Worm (Caenorhabditis elegans) whole organism, L1 larva: ENCODE data around the gene clec-2.

Source experiments
- C04F5.9 ChIP-seq: sonication (generic microtip); optimal IDR thresholded peaks from 2 replicates; lab custom pipeline; 2016; ENCODE audit warnings: missing genetic modification characterization, missing compliant biosample characterization
- C16A3.4 ChIP-seq: fragments of 150-350 bp; optimal IDR thresholded peaks from 2 replicates; lab custom pipeline; 2014; ENCODE audit warnings: missing biosample characterization, missing genetic modification characterization
- C34B4.2 ChIP-seq: sonication (generic microtip); optimal IDR thresholded peaks from 2 replicates; lab custom pipeline; 2017; ENCODE audit warnings: mild to moderate bottlenecking, missing genetic modification characterization, missing compliant biosample characterization
- Y116A8C.19 ChIP-seq: sonication (generic microtip); optimal IDR thresholded peaks from 2 replicates; lab custom pipeline; 2016; ENCODE audit warnings: missing compliant biosample characterization, missing genetic modification characterization, borderline replicate concordance
- aha-1 ChIP-seq: fragments of 150-350 bp; optimal IDR thresholded peaks from 2 replicates; lab custom pipeline; 2014; ENCODE audit warnings: missing biosample characterization, missing genetic modification characterization
- alr-1 ChIP-seq: fragments of 200-800 bp; sonication (Bioruptor generic); optimal IDR thresholded peaks from 2 replicates; lab custom pipeline; 2018; ENCODE audit warnings: borderline replicate concordance, mild to moderate bottlenecking, missing genetic modification characterization, missing compliant biosample characterization
- aly-2 ChIP-seq: fragments of 150-350 bp; optimal IDR thresholded peaks from 2 replicates; lab custom pipeline; 2014; ENCODE audit warnings: missing biosample characterization, missing genetic modification characterization
- ceh-63 ChIP-seq: fragments of 200-800 bp; sonication (Bioruptor generic); optimal IDR thresholded peaks from 2 replicates; lab custom pipeline; 2018; ENCODE audit warnings: mild to moderate bottlenecking, missing genetic modification characterization, missing compliant biosample characterization
- ceh-8 ChIP-seq: fragments of 200-800 bp; sonication (Bioruptor generic); optimal IDR thresholded peaks from 2 replicates; lab custom pipeline; 2018; ENCODE audit warnings: mild to moderate bottlenecking, missing genetic modification characterization, moderate library complexity, missing compliant biosample characterization
- ceh-88 ChIP-seq: fragments of 200-800 bp; sonication (Bioruptor generic); IDR thresholded peaks from 2 replicates; pipeline ENCODE4 v1.3.6; 2022; ENCODE audit warnings: missing genetic modification characterization, missing compliant biosample characterization
- ceh-90 ChIP-seq: sonication (generic microtip); optimal IDR thresholded peaks from 2 replicates; lab custom pipeline; 2016; ENCODE audit warnings: missing genetic modification characterization, missing compliant biosample characterization
- ces-1 ChIP-seq: fragments of 150-350 bp; optimal IDR thresholded peaks from 2 replicates; lab custom pipeline; 2014; ENCODE audit warnings: missing biosample characterization, missing genetic modification reagents, missing genetic modification characterization
- dpl-1 ChIP-seq, 3 experiments: fragments of 150-350 bp in 2 of 3; sonication (generic microtip) in 1 of 3; optimal IDR thresholded peaks; 2 replicates each; lab custom pipeline; 2014 to 2017; ENCODE audit warnings: missing biosample characterization in 3 of 3, missing genetic modification characterization in 3 of 3, missing genetic modification reagents in 3 of 3
- efl-1 ChIP-seq, 4 experiments: fragments of 150-350 bp; optimal IDR thresholded peaks in 3 of 4; peaks in 1 of 4; 1 replicate in 1 of 4; 2 replicates in 3 of 4; lab custom pipeline; 2014; ENCODE audit warnings: missing biosample characterization in 2 of 4, missing genetic modification characterization in 2 of 4, missing genetic modification reagents in 2 of 4
- egl-27 ChIP-seq, 2 experiments: fragments of 150-350 bp in 1 of 2; sonication (generic microtip); optimal IDR thresholded peaks; 3 replicates each; lab custom pipeline; 2017 to 2018; ENCODE audit warnings: missing biosample characterization in 2 of 2, missing genetic modification characterization in 2 of 2, missing genetic modification reagents in 2 of 2
- elt-2 ChIP-seq: sonication (generic microtip); optimal IDR thresholded peaks from 2 replicates; lab custom pipeline; 2016; ENCODE audit warnings: missing genetic modification characterization, mild to moderate bottlenecking, inconsistent platforms, missing compliant biosample characterization, missing genetic modification reagents
- elt-3 ChIP-seq, 6 experiments: fragments of 150-350 bp in 1 of 6; sonication (generic microtip); optimal IDR thresholded peaks; 2 replicates each; lab custom pipeline; 2017 to 2018; ENCODE audit warnings: missing biosample characterization in 6 of 6, missing genetic modification characterization in 6 of 6, inconsistent platforms in 1 of 6
- fkh-4 ChIP-seq: sonication (generic microtip); optimal IDR thresholded peaks from 2 replicates; lab custom pipeline; 2016; ENCODE audit warnings: missing compliant biosample characterization, missing genetic modification characterization, borderline replicate concordance
- hlh-17 ChIP-seq: fragments of 200-800 bp; sonication (Bioruptor generic); optimal IDR thresholded peaks from 2 replicates; lab custom pipeline; 2018; ENCODE audit warnings: missing genetic modification characterization, mild to moderate bottlenecking, missing compliant biosample characterization, moderate library complexity, borderline replicate concordance
- hlh-4 ChIP-seq: sonication (generic microtip); optimal IDR thresholded peaks from 2 replicates; lab custom pipeline; 2016; ENCODE audit warnings: mild to moderate bottlenecking, missing genetic modification characterization, missing compliant biosample characterization
- hpl-2 ChIP-seq: fragments of 150-350 bp; optimal IDR thresholded peaks from 2 replicates; lab custom pipeline; 2014; ENCODE audit warnings: missing biosample characterization, missing genetic modification reagents, missing genetic modification characterization
- isw-1 ChIP-seq: fragments of 200-800 bp; sonication (Bioruptor generic); IDR thresholded peaks from 2 replicates; pipeline ENCODE4 v1.3.6; 2022; ENCODE audit warnings: missing genetic modification characterization, missing compliant biosample characterization
- jun-1 ChIP-seq: fragments of 150-350 bp; optimal IDR thresholded peaks from 2 replicates; lab custom pipeline; 2014; ENCODE audit warnings: missing biosample characterization, missing genetic modification reagents, missing genetic modification characterization
- lin-39 ChIP-seq: fragments of 150-350 bp; optimal IDR thresholded peaks from 2 replicates; lab custom pipeline; 2014; ENCODE audit warnings: missing biosample characterization, missing genetic modification reagents, missing genetic modification characterization
- lir-3 ChIP-seq: sonication (generic microtip); optimal IDR thresholded peaks from 2 replicates; lab custom pipeline; 2016; ENCODE audit warnings: mild to moderate bottlenecking, missing genetic modification characterization, moderate library complexity, missing compliant biosample characterization; ENCODE audit not compliant: poor library complexity
- mdl-1 ChIP-seq, 2 experiments: fragments of 150-350 bp; optimal IDR thresholded peaks; 2 replicates each; lab custom pipeline; 2014 to 2017; ENCODE audit warnings: missing biosample characterization in 2 of 2, missing genetic modification characterization in 2 of 2, inconsistent platforms in 1 of 2
- mef-2 ChIP-seq: fragments of 150-350 bp; optimal IDR thresholded peaks from 2 replicates; lab custom pipeline; 2014; ENCODE audit warnings: missing biosample characterization, missing genetic modification characterization
- mep-1 ChIP-seq: fragments of 150-350 bp; optimal IDR thresholded peaks from 2 replicates; lab custom pipeline; 2014; ENCODE audit warnings: missing biosample characterization, missing genetic modification characterization
- nhr-12 ChIP-seq: sonication (generic microtip); optimal IDR thresholded peaks from 2 replicates; lab custom pipeline; 2017; ENCODE audit warnings: missing biosample characterization, missing genetic modification characterization
- nhr-47 ChIP-seq: sonication (generic microtip); optimal IDR thresholded peaks from 2 replicates; lab custom pipeline; 2016; ENCODE audit warnings: mild to moderate bottlenecking, missing genetic modification characterization, moderate library complexity, missing compliant biosample characterization
- nhr-71 ChIP-seq: sonication (generic microtip); optimal IDR thresholded peaks from 2 replicates; lab custom pipeline; 2016; ENCODE audit warnings: mild to moderate bottlenecking, missing genetic modification characterization, moderate library complexity, missing compliant biosample characterization
- nhr-85 ChIP-seq: sonication (generic microtip); peaks from one replicate; lab custom pipeline; 2016; ENCODE audit warnings: missing genetic modification characterization, inconsistent platforms, missing compliant biosample characterization
- nhr-90 ChIP-seq: sonication (generic microtip); optimal IDR thresholded peaks from 2 replicates; lab custom pipeline; 2016; ENCODE audit warnings: mild to moderate bottlenecking, missing genetic modification characterization, missing compliant biosample characterization; ENCODE audit not compliant: poor library complexity
- rnt-1 ChIP-seq: sonication (generic microtip); optimal IDR thresholded peaks from 2 replicates; lab custom pipeline; 2016; ENCODE audit warnings: mild to moderate bottlenecking, missing genetic modification characterization, moderate library complexity, missing compliant biosample characterization
- skn-1 ChIP-seq: fragments of 150-350 bp; optimal IDR thresholded peaks from 2 replicates; lab custom pipeline; 2014; ENCODE audit warnings: missing biosample characterization, missing genetic modification characterization
- snu-23 ChIP-seq: sonication (generic microtip); optimal IDR thresholded peaks from 2 replicates; lab custom pipeline; 2016; ENCODE audit warnings: missing genetic modification characterization, missing compliant biosample characterization
- tlp-1 ChIP-seq: fragments of 150-350 bp; optimal IDR thresholded peaks from 2 replicates; lab custom pipeline; 2014; ENCODE audit warnings: missing biosample characterization, missing genetic modification characterization
- unc-98 ChIP-seq: fragments of 200-800 bp; sonication (Bioruptor generic); IDR thresholded peaks from 2 replicates; pipeline ENCODE4 v1.3.6; 2022; ENCODE audit warnings: missing genetic modification characterization, missing compliant biosample characterization
- xbp-1 ChIP-seq: sonication (generic microtip); optimal IDR thresholded peaks from 2 replicates; lab custom pipeline; 2016; ENCODE audit warnings: missing genetic modification characterization, missing compliant biosample characterization
- zag-1 ChIP-seq: fragments of 150-350 bp; optimal IDR thresholded peaks from 2 replicates; lab custom pipeline; 2014; ENCODE audit warnings: missing biosample characterization, missing genetic modification characterization

Gene clec-2

ce11 chrII:2973940-2974402 is 49.3 kb downstream of the clec-2 start (continued):
- TF ChIP-seq ces-1 (GFP tag; lab: Kevin White, UChicago) (no peak), mep-1 (tag; lab: Kevin White, UChicago) (peak; percentile 92), lin-39 (peak; percentile 89), unc-98 (GFP tag; lab: Robert Waterston, UW) (peak; percentile 79; the same call in 1 of the 2 replicates), hlh-17 (GFP tag; lab: Kevin White, UChicago) (peak; percentile 81), elt-3 (tag; optimal IDR thresholded peaks at IDR 0.05; lab: Kevin White, UChicago) (peak in 3 of 6 experiments; percentile 73 to 95 (median 93)), isw-1 (GFP tag; lab: Robert Waterston, UW) (peak; percentile 95), ceh-90 (no peak), nhr-12 (tag; lab: Kevin White, UChicago) (peak; percentile 46), Y116A8C.19 (tag; lab: Kevin White, UChicago) (no peak), mdl-1 (tag; optimal IDR thresholded peaks at IDR 0.05; lab: Kevin White, UChicago) (peak; percentile 89 to 99), xbp-1 (peak; percentile 87), hpl-2 (GFP tag; lab: Kevin White, UChicago) (peak; percentile 88), alr-1 (tag; lab: Kevin White, UChicago) (no peak), elt-2 (tag; lab: Kevin White, UChicago) (peak; percentile 93), tlp-1 (tag; lab: Kevin White, UChicago) (no peak), ceh-88 (GFP tag; lab: Robert Waterston, UW) (peak; percentile 96), zag-1 (peak; percentile 28), C04F5.9 (tag; lab: Kevin White, UChicago) (peak; percentile 72), ceh-63 (GFP tag; lab: Kevin White, UChicago) (peak; percentile 45), nhr-71 (tag; lab: Kevin White, UChicago) (peak; percentile 99), nhr-47 (tag; lab: Kevin White, UChicago) (peak; percentile 98), egl-27 (tag; optimal IDR thresholded peaks at IDR 0.05; lab: Kevin White, UChicago) (peak; percentile 89), ceh-8 (peak; percentile 100), fkh-4 (tag; lab: Kevin White, UChicago) (peak; percentile 42), rnt-1 (peak; percentile 93), C16A3.4 (tag; lab: Kevin White, UChicago) (peak; percentile 82), efl-1 (optimal IDR thresholded peaks at IDR 0.05; lab: Kevin White, UChicago) (peak; percentile 91 to 98), efl-1 (GFP tag; optimal IDR thresholded peaks at IDR 0.05 in 1 of 2; lab: Kevin White, UChicago) (peak; percentile 68 to 97), dpl-1 (GFP tag; optimal IDR thresholded peaks at IDR 0.05; lab: Kevin White, UChicago) (peak; percentile 73 to 77 (median 75)), C34B4.2 (tag; lab: Kevin White, UChicago) (peak; percentile 82), nhr-85 (tag; lab: Kevin White, UChicago) (peak; percentile 100), jun-1 (tag; lab: Kevin White, UChicago) (peak; percentile 98), mef-2 (tag; lab: Kevin White, UChicago) (peak; percentile 91), lir-3 (tag; lab: Kevin White, UChicago) (peak; percentile 79), aha-1 (tag; lab: Kevin White, UChicago) (peak; percentile 78), snu-23 (peak; percentile 94), hlh-4 (tag; lab: Kevin White, UChicago) (no peak), skn-1 (tag; lab: Kevin White, UChicago) (peak; percentile 93), aly-2 (tag; lab: Kevin White, UChicago) (no peak), nhr-90 (peak; percentile 96)
